Worm (Caenorhabditis elegans): ENCODE results near the gene sri-26.

ce11 chrV:15232200-15232599, 16.9 kb downstream of the sri-26 start, which contains the start of gene srw-13:
- TF ChIP-seq med-1 (GFP tag; optimal IDR thresholded peaks at IDR 0.05; ENCODE audit: insufficient read depth) = no peak
- no peak for TF ChIP-seq cog-1 (tag; optimal IDR thresholded peaks at IDR 0.05)
- TF ChIP-seq ztf-29 (GFP tag; IDR thresholded peaks at IDR 0.05) = no peak
- no peak for TF ChIP-seq ref-1 (GFP tag; conservative IDR thresholded peaks at IDR 0.05)

All from whole organism, midembryonic.